Worm (Caenorhabditis elegans): Measurements from ENCODE around the gene oac-54.
A peak's percentile ranks its signal among the peaks of the same experiment; 100 is the strongest.

The oac-54 gene

ce11 chrII:9158029-9158428 is at the start of gene oac-54:
oac-54 (plus strand) TSS chrII:9158111.
- TF ChIP-seq ref-1 (GFP tag; conservative IDR thresholded peaks at IDR 0.05), result no peak
- no peak for TF ChIP-seq flt-1 (GFP tag; IDR thresholded peaks at IDR 0.05)
- TF ChIP-seq ztf-23 (GFP tag; IDR thresholded peaks at IDR 0.05), result no peak
- no peak for TF ChIP-seq klf-2 (GFP tag; conservative IDR thresholded peaks at IDR 0.05)
- TF ChIP-seq T22C8.4 (GFP tag; IDR thresholded peaks at IDR 0.05), result no peak
- no peak for TF ChIP-seq tab-1 (GFP tag; IDR thresholded peaks at IDR 0.05)
- TF ChIP-seq cog-1 (tag; optimal IDR thresholded peaks at IDR 0.05), result no peak
- TF ChIP-seq med-1 (GFP tag; optimal IDR thresholded peaks at IDR 0.05; ENCODE audit: insufficient read depth), result no peak
- no peak for TF ChIP-seq ztf-29 (GFP tag; IDR thresholded peaks at IDR 0.05)

ce11 chrII:9108443-9108842 is 49.5 kb upstream of the oac-54 start, which contains the start of gene dnj-23:
dnj-23 (minus strand) TSS chrII:9108600.
- TF ChIP-seq klf-2 (GFP tag; conservative IDR thresholded peaks at IDR 0.05), result no peak

- no peak for TF ChIP-seq med-1 (GFP tag; optimal IDR thresholded peaks at IDR 0.05; ENCODE audit: insufficient read depth)
- TF ChIP-seq cog-1 (tag; optimal IDR thresholded peaks at IDR 0.05), result no peak
- TF ChIP-seq ztf-23 (GFP tag; IDR thresholded peaks at IDR 0.05), result no peak
- no peak for TF ChIP-seq ref-1 (GFP tag; conservative IDR thresholded peaks at IDR 0.05)
- TF ChIP-seq T22C8.4 (GFP tag; IDR thresholded peaks at IDR 0.05), result no peak
- no peak for TF ChIP-seq tab-1 (GFP tag; IDR thresholded peaks at IDR 0.05)
- no peak for TF ChIP-seq flt-1 (GFP tag; IDR thresholded peaks at IDR 0.05)
- no peak for TF ChIP-seq klf-2 (GFP tag; conservative IDR thresholded peaks at IDR 0.05)
- TF ChIP-seq ztf-29 (GFP tag; IDR thresholded peaks at IDR 0.05), result no peak
These were observed 48.9 kb upstream of the oac-54 start, which contains the start of gene T24H10.4 for ce11 chrII:9108905-9109551. T24H10.4 (plus strand) TSS chrII:9109534.

ce11 chrII:9111471-9112016 is 46.4 kb upstream of the oac-54 start:
- no peak for TF ChIP-seq flt-1 (GFP tag; IDR thresholded peaks at IDR 0.05)
- no peak for TF ChIP-seq ztf-23 (GFP tag; IDR thresholded peaks at IDR 0.05)
- no peak for TF ChIP-seq klf-2 (GFP tag; conservative IDR thresholded peaks at IDR 0.05)

ce11 chrII:9112851-9113250 is 45.1 kb upstream of the oac-54 start, which contains the start of gene jun-1:
jun-1 (plus strand) TSS chrII:9113157.
- peak; percentile 54 for TF ChIP-seq cog-1 (tag; optimal IDR thresholded peaks at IDR 0.05)
- no peak for TF ChIP-seq ztf-23 (GFP tag; IDR thresholded peaks at IDR 0.05)

- TF ChIP-seq klf-2 (GFP tag; conservative IDR thresholded peaks at IDR 0.05) (no peak), med-1 (GFP tag; optimal IDR thresholded peaks at IDR 0.05; ENCODE audit: insufficient read depth) (no peak), ref-1 (GFP tag; conservative IDR thresholded peaks at IDR 0.05) (no peak), ztf-23 (GFP tag; IDR thresholded peaks at IDR 0.05) (no peak), flt-1 (GFP tag; IDR thresholded peaks at IDR 0.05) (no peak), cog-1 (tag; optimal IDR thresholded peaks at IDR 0.05) (no peak), ztf-29 (GFP tag; IDR thresholded peaks at IDR 0.05) (no peak), T22C8.4 (GFP tag; IDR thresholded peaks at IDR 0.05) (no peak), tab-1 (GFP tag; IDR thresholded peaks at IDR 0.05) (no peak)
These were observed 44.2 kb upstream of the oac-54 start for ce11 chrII:9113759-9114158.

- no peak for TF ChIP-seq ztf-29 (GFP tag; IDR thresholded peaks at IDR 0.05)
- TF ChIP-seq flt-1 (GFP tag; IDR thresholded peaks at IDR 0.05), result no peak
- TF ChIP-seq klf-2 (GFP tag; conservative IDR thresholded peaks at IDR 0.05), result no peak
These were observed 42.9 kb upstream of the oac-54 start for ce11 chrII:9114972-9115371.

ce11 chrII:9115644-9116043 is 42.3 kb upstream of the oac-54 start:
- TF ChIP-seq ztf-29 (GFP tag; IDR thresholded peaks at IDR 0.05) (no peak), T22C8.4 (GFP tag; IDR thresholded peaks at IDR 0.05) (no peak), tab-1 (GFP tag; IDR thresholded peaks at IDR 0.05) (no peak), ztf-23 (GFP tag; IDR thresholded peaks at IDR 0.05) (no peak), med-1 (GFP tag; optimal IDR thresholded peaks at IDR 0.05; ENCODE audit: insufficient read depth) (no peak), klf-2 (GFP tag; conservative IDR thresholded peaks at IDR 0.05) (no peak), flt-1 (GFP tag; IDR thresholded peaks at IDR 0.05) (no peak), ref-1 (GFP tag; conservative IDR thresholded peaks at IDR 0.05) (no peak), cog-1 (tag; optimal IDR thresholded peaks at IDR 0.05) (no peak)

ce11 chrII:9116404-9116803 is 41.5 kb upstream of the oac-54 start:
- TF ChIP-seq klf-2 (GFP tag; conservative IDR thresholded peaks at IDR 0.05) (no peak), ztf-29 (GFP tag; IDR thresholded peaks at IDR 0.05) (no peak), cog-1 (tag; optimal IDR thresholded peaks at IDR 0.05) (no peak), flt-1 (GFP tag; IDR thresholded peaks at IDR 0.05) (no peak), med-1 (GFP tag; optimal IDR thresholded peaks at IDR 0.05; ENCODE audit: insufficient read depth) (no peak), tab-1 (GFP tag; IDR thresholded peaks at IDR 0.05) (no peak), ref-1 (GFP tag; conservative IDR thresholded peaks at IDR 0.05) (no peak), ztf-23 (GFP tag; IDR thresholded peaks at IDR 0.05) (no peak), T22C8.4 (GFP tag; IDR thresholded peaks at IDR 0.05) (no peak)

ce11 chrII:9117789-9118242 is 40.1 kb upstream of the oac-54 start:
- no peak for TF ChIP-seq T22C8.4 (GFP tag; IDR thresholded peaks at IDR 0.05)
- no peak for TF ChIP-seq cog-1 (tag; optimal IDR thresholded peaks at IDR 0.05)
- TF ChIP-seq ref-1 (GFP tag; conservative IDR thresholded peaks at IDR 0.05), result no peak
- no peak for TF ChIP-seq med-1 (GFP tag; optimal IDR thresholded peaks at IDR 0.05; ENCODE audit: insufficient read depth)
- no peak for TF ChIP-seq tab-1 (GFP tag; IDR thresholded peaks at IDR 0.05)
- TF ChIP-seq flt-1 (GFP tag; IDR thresholded peaks at IDR 0.05), result no peak
- TF ChIP-seq ztf-23 (GFP tag; IDR thresholded peaks at IDR 0.05), result no peak
- TF ChIP-seq klf-2 (GFP tag; conservative IDR thresholded peaks at IDR 0.05), result no peak
- TF ChIP-seq ztf-29 (GFP tag; IDR thresholded peaks at IDR 0.05), result no peak

All from whole organism, midembryonic.